Worm (Caenorhabditis elegans): ENCODE data around the gene rnp-1.
A peak's percentile ranks its signal among the peaks of the same experiment; 100 is the strongest.

The rnp-1 gene

ce11 chrV:12181310-12181709, 10.8 kb upstream of the rnp-1 start, which contains the start of gene elpc-3 (continued):
- TF ChIP-seq sox-4 (tag; optimal IDR thresholded peaks at IDR 0.05) = no peak

- no peak for TF ChIP-seq ceh-8 (GFP tag; optimal IDR thresholded peaks at IDR 0.05)
- no peak for TF ChIP-seq C34B4.2 (tag; optimal IDR thresholded peaks at IDR 0.05)
- TF ChIP-seq hlh-17 (GFP tag; optimal IDR thresholded peaks at IDR 0.05; ENCODE audit: borderline replicate concordance) = no peak
- no peak for TF ChIP-seq egl-13 (tag; optimal IDR thresholded peaks at IDR 0.05)
- TF ChIP-seq irx-1 (tag; optimal IDR thresholded peaks at IDR 0.05) = no peak
- TF ChIP-seq nhr-76 (tag; optimal IDR thresholded peaks at IDR 0.05) = no peak
- TF ChIP-seq nhr-90 (tag; optimal IDR thresholded peaks at IDR 0.05; ENCODE audit: poor library complexity) = no peak
- peak; percentile 5 for TF ChIP-seq nhr-85 (tag)
These were observed 8.2 kb upstream of the rnp-1 start, which contains the start of gene usip-1 for ce11 chrV:12183854-12184253. usip-1 (minus strand) TSS chrV:12184194.

DNA sequence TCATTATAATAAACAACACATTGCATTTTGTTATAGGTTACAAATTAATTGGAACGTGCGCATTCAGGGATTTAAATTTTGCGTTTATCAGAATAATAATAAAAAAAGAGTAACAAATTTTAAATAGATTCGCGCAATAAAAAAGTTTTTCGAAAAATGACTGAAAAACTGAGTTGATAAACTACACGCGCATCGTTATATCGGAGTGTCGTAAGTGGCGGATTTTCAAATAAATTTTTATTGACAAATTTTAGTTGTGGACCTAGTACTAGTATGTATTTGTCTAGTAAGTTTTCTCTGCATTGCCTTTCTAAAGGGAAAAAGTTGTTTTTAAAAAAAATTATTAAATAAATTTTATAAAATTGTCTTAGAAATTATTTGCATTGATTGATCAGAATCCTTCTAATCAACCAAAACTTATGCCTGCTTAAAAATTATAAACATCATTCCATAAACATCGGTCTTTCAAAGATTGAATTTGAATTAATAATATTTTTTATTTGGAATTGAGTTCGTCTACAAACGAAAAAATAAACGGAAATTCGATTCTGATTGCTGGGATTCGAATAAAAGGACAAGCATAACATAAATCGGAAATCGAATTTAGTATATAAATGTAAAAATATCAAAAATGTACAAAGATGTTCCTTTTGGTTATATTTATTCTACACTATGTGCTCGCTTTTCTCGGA, 7.6 kb upstream of the rnp-1 start, which contains the start of gene srd-4:
Gene srd-4, plus strand, starts transcription at position 642 of the 692 bp plus-strand sequence.
- peak; percentile 29 for TF ChIP-seq dsc-1 (tag; optimal IDR thresholded peaks at IDR 0.05)
- TF ChIP-seq lsy-2 (tag; optimal IDR thresholded peaks at IDR 0.05) = peak; percentile 59 to 79
- no peak for TF ChIP-seq unc-98 (GFP tag; IDR thresholded peaks at IDR 0.05)
- no peak for TF ChIP-seq nhr-76 (tag; optimal IDR thresholded peaks at IDR 0.05)
- no peak for TF ChIP-seq hlh-4 (tag; optimal IDR thresholded peaks at IDR 0.05)
- peak; percentile 35 for TF ChIP-seq nhr-20 (tag; optimal IDR thresholded peaks at IDR 0.05)
- TF ChIP-seq nhr-237 (tag; optimal IDR thresholded peaks at IDR 0.05) = no peak
- peak; percentile 6 for TF ChIP-seq irx-1 (tag; optimal IDR thresholded peaks at IDR 0.05)
- no peak for TF ChIP-seq fkh-8 (tag; optimal IDR thresholded peaks at IDR 0.05)
- TF ChIP-seq ceh-90 (tag; optimal IDR thresholded peaks at IDR 0.05) = peak; percentile 10
- no peak for TF ChIP-seq lin-39 (tag; optimal IDR thresholded peaks at IDR 0.05)
- TF ChIP-seq xbp-1 (tag; optimal IDR thresholded peaks at IDR 0.05) = peak; percentile 50
- no peak for TF ChIP-seq nhr-28 (tag; optimal IDR thresholded peaks at IDR 0.05)
- peak; percentile 87 to 94 (median 92) for TF ChIP-seq dpl-1 (GFP tag; optimal IDR thresholded peaks at IDR 0.05)
- no peak for TF ChIP-seq C34B4.2 (tag; optimal IDR thresholded peaks at IDR 0.05)
- no peak for TF ChIP-seq egl-27 (tag; optimal IDR thresholded peaks at IDR 0.05)
- peak; percentile 27 for TF ChIP-seq rnt-1 (tag; optimal IDR thresholded peaks at IDR 0.05)
- TF ChIP-seq pag-3 (tag; optimal IDR thresholded peaks at IDR 0.05; ENCODE audit: borderline replicate concordance, insufficient read depth) = no peak
- TF ChIP-seq fos-1 (tag; optimal IDR thresholded peaks at IDR 0.05) = no peak
- no peak for TF ChIP-seq nhr-85 (tag)
- peak; percentile 66 to 93 for TF ChIP-seq efl-1 (optimal IDR thresholded peaks at IDR 0.05)
- peak; percentile 94 to 99 for TF ChIP-seq efl-1 (GFP tag; optimal IDR thresholded peaks at IDR 0.05 in 1 of 2)
- TF ChIP-seq nhr-90 (tag; optimal IDR thresholded peaks at IDR 0.05; ENCODE audit: poor library complexity) = peak; percentile 54
- TF ChIP-seq lin-35 (GFP tag; optimal IDR thresholded peaks at IDR 0.05) = peak; percentile 91 to 96
- peak; percentile 25 for TF ChIP-seq swsn-7 (tag; optimal IDR thresholded peaks at IDR 0.05)
- no peak for TF ChIP-seq unc-86 (tag; optimal IDR thresholded peaks at IDR 0.05)
- TF ChIP-seq nhr-71 (tag; optimal IDR thresholded peaks at IDR 0.05) = peak; percentile 60
- no peak for TF ChIP-seq efl-3 (GFP tag; optimal IDR thresholded peaks at IDR 0.05)
- peak; percentile 53 for TF ChIP-seq skn-1 (tag; optimal IDR thresholded peaks at IDR 0.05)
- no peak for TF ChIP-seq sox-4 (tag; optimal IDR thresholded peaks at IDR 0.05)
- TF ChIP-seq zip-4 (GFP tag; optimal IDR thresholded peaks at IDR 0.05) = no peak
- no peak for TF ChIP-seq jun-1 (tag; optimal IDR thresholded peaks at IDR 0.05)
- TF ChIP-seq elt-2 (tag; optimal IDR thresholded peaks at IDR 0.05) = no peak
- peak; percentile 39 for TF ChIP-seq tbx-2 (tag; optimal IDR thresholded peaks at IDR 0.05)
- TF ChIP-seq F16B12.6 (tag; optimal IDR thresholded peaks at IDR 0.05) = peak; percentile 25
- TF ChIP-seq blmp-1 (tag; optimal IDR thresholded peaks at IDR 0.05) = peak; percentile 30
- TF ChIP-seq nhr-84 (tag; optimal IDR thresholded peaks at IDR 0.05) = no peak
- peak; percentile 53 for TF ChIP-seq nhr-47 (tag; optimal IDR thresholded peaks at IDR 0.05)
- peak; percentile 46; the same call in 1 of the 2 replicates for TF ChIP-seq nhr-19 (GFP tag; conservative IDR thresholded peaks at IDR 0.05)
- peak; percentile 46 for TF ChIP-seq snu-23 (GFP tag; optimal IDR thresholded peaks at IDR 0.05)
- TF ChIP-seq C16A3.4 (tag; optimal IDR thresholded peaks at IDR 0.05) = peak; percentile 7
- TF ChIP-seq hpl-2 (GFP tag; optimal IDR thresholded peaks at IDR 0.05) = no peak
- TF ChIP-seq pax-3 (tag; optimal IDR thresholded peaks at IDR 0.05) = no peak
